Worm (Caenorhabditis elegans) whole organism, midembryonic: ENCODE measurements around the gene asah-2.
A peak's percentile ranks its signal among the peaks of the same experiment; 100 is the strongest.

Experiments
- T22C8.4 ChIP-seq: fragments of 200-800 bp; sonication (Bioruptor generic); IDR thresholded peaks from 2 replicates; pipeline ENCODE4 v1.3.6; 2022; ENCODE audit warnings: missing genetic modification characterization, missing compliant biosample characterization
- cog-1 ChIP-seq: sonication (generic microtip); optimal IDR thresholded peaks from 2 replicates; lab custom pipeline; 2016; ENCODE audit warnings: missing genetic modification characterization, missing compliant biosample characterization
- flt-1 ChIP-seq: fragments of 200-800 bp; sonication (Bioruptor generic); IDR thresholded peaks from 2 replicates; pipeline ENCODE4 v1.3.6; 2022; ENCODE audit warnings: missing genetic modification characterization, missing compliant biosample characterization
- klf-2 ChIP-seq: fragments of 200-800 bp; sonication (Bioruptor generic); conservative IDR thresholded peaks from 2 replicates; pipeline ENCODE4 v1.3.6; 2022; ENCODE audit warnings: missing genetic modification reagents, missing genetic modification characterization, missing compliant biosample characterization
- med-1 ChIP-seq: sonication (generic microtip); optimal IDR thresholded peaks from 2 replicates; lab custom pipeline; 2017; ENCODE audit warnings: missing genetic modification characterization, mild to moderate bottlenecking, missing compliant biosample characterization, antibody characterized with exemption, missing genetic modification reagents; ENCODE audit not compliant: insufficient read depth
- ref-1 ChIP-seq: fragments of 200-800 bp; sonication (Bioruptor generic); conservative IDR thresholded peaks from 2 replicates; pipeline ENCODE4 v1.3.6; 2022; ENCODE audit warnings: missing genetic modification reagents, missing genetic modification characterization, missing compliant biosample characterization
- tab-1 ChIP-seq: fragments of 200-800 bp; sonication (Bioruptor generic); IDR thresholded peaks from 2 replicates; pipeline ENCODE4 v1.3.6; 2022; ENCODE audit warnings: missing genetic modification characterization, missing compliant biosample characterization
- ztf-23 ChIP-seq: fragments of 200-800 bp; sonication (Bioruptor generic); IDR thresholded peaks from 2 replicates; pipeline ENCODE4 v1.3.6; 2022; ENCODE audit warnings: missing genetic modification reagents, missing genetic modification characterization, missing compliant biosample characterization
- ztf-29 ChIP-seq: fragments of 200-800 bp; sonication (Bioruptor generic); IDR thresholded peaks from 2 replicates; pipeline ENCODE4 v1.3.6; 2022; ENCODE audit warnings: missing genetic modification reagents, missing genetic modification characterization, missing compliant biosample characterization

The asah-2 gene

ce11 chrII:10134285-10134995 lies 5.0 kb upstream of the asah-2 start, which contains the start of gene F27E5.9:
Gene F27E5.9 (plus strand): TSS chrII:10134945.
- TF ChIP-seq T22C8.4 (GFP tag; lab: Robert Waterston, UW) = no peak
- no peak for TF ChIP-seq flt-1 (GFP tag; lab: Robert Waterston, UW)
- no peak for TF ChIP-seq ref-1
- TF ChIP-seq tab-1 (GFP tag; lab: Robert Waterston, UW) = no peak
- TF ChIP-seq ztf-29 (GFP tag; lab: Robert Waterston, UW) = no peak
- TF ChIP-seq klf-2 (GFP tag; lab: Robert Waterston, UW) = no peak
- TF ChIP-seq cog-1 (tag; lab: Kevin White, UChicago) = no peak
- no peak for TF ChIP-seq med-1
- TF ChIP-seq ztf-23 (GFP tag; lab: Robert Waterston, UW) = no peak

ce11 chrII:10136771-10137170 lies 2.6 kb upstream of the asah-2 start:
- no peak for TF ChIP-seq tab-1 (GFP tag; lab: Robert Waterston, UW)
- no peak for TF ChIP-seq T22C8.4 (GFP tag; lab: Robert Waterston, UW)
- no peak for TF ChIP-seq flt-1 (GFP tag; lab: Robert Waterston, UW)
- TF ChIP-seq cog-1 (tag; lab: Kevin White, UChicago) = no peak
- no peak for TF ChIP-seq med-1
- TF ChIP-seq ztf-29 (GFP tag; lab: Robert Waterston, UW) = no peak

ce11 chrII:10137358-10137757 lies 2.0 kb upstream of the asah-2 start, which contains the start of gene phg-1:
Gene phg-1 (plus strand): TSS chrII:10137658.
- TF ChIP-seq med-1 (no peak), T22C8.4 (GFP tag; lab: Robert Waterston, UW) (no peak), klf-2 (GFP tag; lab: Robert Waterston, UW) (no peak), tab-1 (GFP tag; lab: Robert Waterston, UW) (no peak), cog-1 (tag; lab: Kevin White, UChicago) (no peak), ztf-23 (GFP tag; lab: Robert Waterston, UW) (no peak), ref-1 (no peak), ztf-29 (GFP tag; lab: Robert Waterston, UW) (no peak), flt-1 (GFP tag; lab: Robert Waterston, UW) (no peak)

- TF ChIP-seq med-1 = no peak
- TF ChIP-seq klf-2 (GFP tag; lab: Robert Waterston, UW) = no peak
- TF ChIP-seq ztf-23 (GFP tag; lab: Robert Waterston, UW) = no peak
- no peak for TF ChIP-seq flt-1 (GFP tag; lab: Robert Waterston, UW)
- no peak for TF ChIP-seq ztf-29 (GFP tag; lab: Robert Waterston, UW)
- no peak for TF ChIP-seq ref-1
- TF ChIP-seq cog-1 (tag; lab: Kevin White, UChicago) = no peak
- TF ChIP-seq tab-1 (GFP tag; lab: Robert Waterston, UW) = no peak
- no peak for TF ChIP-seq T22C8.4 (GFP tag; lab: Robert Waterston, UW)
These were observed 4.7 kb downstream of the asah-2 start, which contains the start of gene F27E5.3 for ce11 chrII:10144092-10144491. Gene F27E5.3 (minus strand): TSS chrII:10144192.

ce11 chrII:10146488-10146887 lies 7.1 kb downstream of the asah-2 start, which contains the start of gene pax-3:
Gene pax-3 (plus strand): TSS chrII:10146570.
- TF ChIP-seq ztf-23 (GFP tag; lab: Robert Waterston, UW) (no peak), ref-1 (no peak), klf-2 (GFP tag; lab: Robert Waterston, UW) (no peak), med-1 (no peak), tab-1 (GFP tag; lab: Robert Waterston, UW) (no peak), ztf-29 (GFP tag; lab: Robert Waterston, UW) (no peak), flt-1 (GFP tag; lab: Robert Waterston, UW) (no peak)

ce11 chrII:10147502-10147901 lies 8.1 kb downstream of the asah-2 start:
- TF ChIP-seq klf-2 (GFP tag; lab: Robert Waterston, UW) = no peak

ce11 chrII:10155106-10155505 lies 15.7 kb downstream of the asah-2 start, which contains the start of gene nlp-63:
Gene nlp-63 (plus strand): TSS chrII:10155406.
- TF ChIP-seq klf-2 (GFP tag; lab: Robert Waterston, UW) (no peak), ztf-23 (GFP tag; lab: Robert Waterston, UW) (no peak), cog-1 (tag; lab: Kevin White, UChicago) (no peak), ref-1 (no peak)

- TF ChIP-seq cog-1 (tag; lab: Kevin White, UChicago) (no peak), ztf-29 (GFP tag; lab: Robert Waterston, UW) (no peak), flt-1 (GFP tag; lab: Robert Waterston, UW) (peak; percentile 51; the same call in 1 of the 2 replicates), T22C8.4 (GFP tag; lab: Robert Waterston, UW) (no peak), tab-1 (GFP tag; lab: Robert Waterston, UW) (no peak), med-1 (no peak), ztf-23 (GFP tag; lab: Robert Waterston, UW) (no peak), klf-2 (GFP tag; lab: Robert Waterston, UW) (no peak)
These were observed 23.4 kb downstream of the asah-2 start for ce11 chrII:10162785-10163184.

ce11 chrII:10164137-10164536 lies 24.7 kb downstream of the asah-2 start:
- TF ChIP-seq ztf-23 (GFP tag; lab: Robert Waterston, UW) (no peak), med-1 (no peak), ztf-29 (GFP tag; lab: Robert Waterston, UW) (no peak), tab-1 (GFP tag; lab: Robert Waterston, UW) (no peak), cog-1 (tag; lab: Kevin White, UChicago) (no peak), klf-2 (GFP tag; lab: Robert Waterston, UW) (no peak), flt-1 (GFP tag; lab: Robert Waterston, UW) (no peak), T22C8.4 (GFP tag; lab: Robert Waterston, UW) (no peak), ref-1 (no peak)

ce11 chrII:10166365-10166764 lies 27.0 kb downstream of the asah-2 start:
- TF ChIP-seq cog-1 (tag; lab: Kevin White, UChicago) (no peak), T22C8.4 (GFP tag; lab: Robert Waterston, UW) (no peak), flt-1 (GFP tag; lab: Robert Waterston, UW) (no peak), klf-2 (GFP tag; lab: Robert Waterston, UW) (no peak)
